Worm (Caenorhabditis elegans) whole organism, late embryonic: ENCODE data around the gene F20A1.6.
"Not testable (repeated sequence)": the region's sequence is repeated elsewhere in the genome, so short reads cannot be mapped to it uniquely, and the experiment has no call there.

Experiments
- C38D4.7 ChIP-seq: fragments of 200-800 bp; sonication (Bioruptor generic); optimal IDR thresholded peaks from 2 replicates; lab custom pipeline; 2018; ENCODE audit warnings: mild to moderate bottlenecking, missing genetic modification characterization, moderate library complexity, missing compliant biosample characterization
- F13H6.1 ChIP-seq: sonication (generic microtip); optimal IDR thresholded peaks from 2 replicates; lab custom pipeline; 2016; ENCODE audit warnings: missing genetic modification characterization, missing compliant biosample characterization
- K02D7.2 ChIP-seq: sonication (generic microtip); optimal IDR thresholded peaks from 2 replicates; lab custom pipeline; 2017; ENCODE audit warnings: mild to moderate bottlenecking, missing genetic modification characterization, missing compliant biosample characterization
- ahr-1 ChIP-seq: sonication (generic microtip); optimal IDR thresholded peaks from 2 replicates; lab custom pipeline; 2016; ENCODE audit warnings: missing genetic modification characterization, missing compliant biosample characterization
- ama-1 ChIP-seq: fragments of 150-350 bp; optimal IDR thresholded peaks from 2 replicates; lab custom pipeline; 2014
- ceh-14 ChIP-seq: sonication (generic microtip); optimal IDR thresholded peaks from 2 replicates; lab custom pipeline; 2016; ENCODE audit warnings: missing genotype, missing genetic modification characterization, missing compliant biosample characterization
- ceh-2 ChIP-seq: sonication (generic microtip); optimal IDR thresholded peaks from 2 replicates; lab custom pipeline; 2016; ENCODE audit warnings: missing genotype, missing genetic modification characterization, missing compliant biosample characterization
- ceh-22 ChIP-seq: sonication (generic microtip); optimal IDR thresholded peaks from 2 replicates; lab custom pipeline; 2017; ENCODE audit warnings: missing biosample characterization, missing genetic modification characterization
- ceh-24 ChIP-seq: sonication (generic microtip); optimal IDR thresholded peaks from 2 replicates; lab custom pipeline; 2016; ENCODE audit warnings: mild to moderate bottlenecking, missing genetic modification characterization, missing compliant biosample characterization
- ceh-30 ChIP-seq: fragments of 150-350 bp; optimal IDR thresholded peaks from 2 replicates; lab custom pipeline; 2014; ENCODE audit warnings: missing biosample characterization, missing genetic modification characterization
- ceh-31 ChIP-seq: sonication (generic microtip); optimal IDR thresholded peaks from 2 replicates; lab custom pipeline; 2016; ENCODE audit warnings: missing genetic modification characterization, missing compliant biosample characterization
- ceh-34 ChIP-seq: sonication (generic microtip); optimal IDR thresholded peaks from 2 replicates; lab custom pipeline; 2016; ENCODE audit warnings: mild to moderate bottlenecking, missing genetic modification characterization, missing compliant biosample characterization
- ceh-6 ChIP-seq: fragments of 200-800 bp; sonication (Bioruptor generic); optimal IDR thresholded peaks from 2 replicates; lab custom pipeline; 2018; ENCODE audit warnings: mild to moderate bottlenecking, missing genetic modification characterization, missing compliant biosample characterization
- ceh-9 ChIP-seq: sonication (generic microtip); optimal IDR thresholded peaks from 2 replicates; lab custom pipeline; 2016; ENCODE audit warnings: mild to moderate bottlenecking, missing genetic modification characterization, inconsistent platforms, missing compliant biosample characterization
- dve-1 ChIP-seq: sonication (generic microtip); optimal IDR thresholded peaks from 2 replicates; lab custom pipeline; 2017; ENCODE audit warnings: antibody characterized with exemption, mild to moderate bottlenecking, missing genetic modification characterization, missing compliant biosample characterization
- elt-2 ChIP-seq: sonication (generic microtip); optimal IDR thresholded peaks from 2 replicates; lab custom pipeline; 2016; ENCODE audit warnings: missing genetic modification reagents, missing genetic modification characterization, missing compliant biosample characterization
- fkh-10 ChIP-seq: fragments of 150-350 bp; optimal IDR thresholded peaks from 2 replicates; lab custom pipeline; 2014; ENCODE audit warnings: missing biosample characterization, missing genetic modification reagents, missing genetic modification characterization
- fkh-6 ChIP-seq: sonication (generic microtip); optimal IDR thresholded peaks from 2 replicates; lab custom pipeline; 2016; ENCODE audit warnings: missing genetic modification characterization, missing compliant biosample characterization
- gmeb-2 ChIP-seq: sonication (generic microtip); optimal IDR thresholded peaks from 2 replicates; lab custom pipeline; 2016; ENCODE audit warnings: missing genetic modification characterization, inconsistent platforms, missing compliant biosample characterization
- hlh-6 ChIP-seq: sonication (generic microtip); optimal IDR thresholded peaks from 2 replicates; lab custom pipeline; 2016; ENCODE audit warnings: missing genotype, missing genetic modification characterization, missing compliant biosample characterization
- hlh-8 ChIP-seq: sonication (generic microtip); optimal IDR thresholded peaks from 2 replicates; lab custom pipeline; 2016; ENCODE audit warnings: missing genotype, missing genetic modification characterization, missing compliant biosample characterization
- lim-6 ChIP-seq: sonication (generic microtip); optimal IDR thresholded peaks from 2 replicates; lab custom pipeline; 2016; ENCODE audit warnings: missing genetic modification characterization, missing compliant biosample characterization
- lin-11 ChIP-seq: fragments of 200-800 bp; sonication (Bioruptor generic); optimal IDR thresholded peaks from 2 replicates; lab custom pipeline; 2018; ENCODE audit warnings: mild to moderate bottlenecking, missing genetic modification characterization, missing compliant biosample characterization
- madf-2 ChIP-seq: sonication (generic microtip); optimal IDR thresholded peaks from 2 replicates; lab custom pipeline; 2017; ENCODE audit warnings: missing genetic modification characterization, missing compliant biosample characterization
- nfya-1 ChIP-seq: sonication (generic microtip); optimal IDR thresholded peaks from 2 replicates; lab custom pipeline; 2017; ENCODE audit warnings: missing genetic modification characterization, mild to moderate bottlenecking, missing compliant biosample characterization, antibody characterized with exemption, moderate library complexity
- nhr-232 ChIP-seq: sonication (generic microtip); optimal IDR thresholded peaks from 2 replicates; lab custom pipeline; 2016; ENCODE audit warnings: missing genetic modification characterization, missing compliant biosample characterization
- odd-2 ChIP-seq: sonication (generic microtip); optimal IDR thresholded peaks from 2 replicates; lab custom pipeline; 2017; ENCODE audit warnings: antibody characterized with exemption, mild to moderate bottlenecking, missing genetic modification characterization, missing compliant biosample characterization
- pag-3 ChIP-seq: sonication (generic microtip); optimal IDR thresholded peaks from 2 replicates; lab custom pipeline; 2016; ENCODE audit warnings: missing compliant biosample characterization, missing genetic modification characterization, borderline replicate concordance
- pat-9 ChIP-seq: fragments of 200-800 bp; sonication (Bioruptor generic); optimal IDR thresholded peaks from 2 replicates; lab custom pipeline; 2018; ENCODE audit warnings: mild to moderate bottlenecking, missing genetic modification characterization, moderate library complexity, missing compliant biosample characterization
- pha-2 ChIP-seq: sonication (generic microtip); optimal IDR thresholded peaks from 2 replicates; lab custom pipeline; 2017; ENCODE audit warnings: mild to moderate bottlenecking, missing genetic modification characterization, missing compliant biosample characterization
- pha-4 ChIP-seq: fragments of 150-350 bp; optimal IDR thresholded peaks from 2 replicates; lab custom pipeline; 2018; ENCODE audit warnings: missing biosample characterization, missing genetic modification reagents, missing genetic modification characterization
- ref-2 ChIP-seq: sonication (generic microtip); optimal IDR thresholded peaks from 2 replicates; lab custom pipeline; 2016; ENCODE audit warnings: missing genetic modification characterization, missing compliant biosample characterization
- rnt-1 ChIP-seq: sonication (generic microtip); optimal IDR thresholded peaks from 2 replicates; lab custom pipeline; 2016; ENCODE audit warnings: missing genetic modification characterization, missing compliant biosample characterization
- sox-4 ChIP-seq: sonication (generic microtip); optimal IDR thresholded peaks from 2 replicates; lab custom pipeline; 2017; ENCODE audit warnings: mild to moderate bottlenecking, missing genetic modification characterization, inconsistent platforms, missing compliant biosample characterization
- syd-9 ChIP-seq: sonication (generic microtip); optimal IDR thresholded peaks from 2 replicates; lab custom pipeline; 2016; ENCODE audit warnings: mild to moderate bottlenecking, missing genetic modification characterization, moderate library complexity, missing compliant biosample characterization
- tbx-2 ChIP-seq: sonication (generic microtip); optimal IDR thresholded peaks from 2 replicates; lab custom pipeline; 2016; ENCODE audit warnings: missing genetic modification characterization, missing compliant biosample characterization
- tbx-7 ChIP-seq: sonication (generic microtip); optimal IDR thresholded peaks from 2 replicates; lab custom pipeline; 2016; ENCODE audit warnings: missing genotype, missing genetic modification characterization, missing compliant biosample characterization
- ttx-3 ChIP-seq: sonication (generic microtip); optimal IDR thresholded peaks from 2 replicates; lab custom pipeline; 2016; ENCODE audit warnings: missing genetic modification reagents, missing genetic modification characterization, missing compliant biosample characterization
- unc-3 ChIP-seq, 2 experiments: fragments of 200-800 bp in 1 of 2; sonication (Bioruptor generic) in 1 of 2; sonication (generic microtip) in 1 of 2; conservative IDR thresholded peaks in 1 of 2; optimal IDR thresholded peaks in 1 of 2; 2 replicates each; pipeline versions ENCODE4 v1.3.6 to Lab custom; 2016 to 2022; ENCODE audit warnings: missing compliant biosample characterization in 2 of 2, missing genetic modification characterization in 2 of 2, missing genetic modification reagents in 1 of 2
- unc-42 ChIP-seq: sonication (generic microtip); optimal IDR thresholded peaks from 2 replicates; lab custom pipeline; 2016; ENCODE audit warnings: missing genotype, missing genetic modification characterization, missing compliant biosample characterization
- unc-55 ChIP-seq: sonication (generic microtip); optimal IDR thresholded peaks from 2 replicates; lab custom pipeline; 2017; ENCODE audit warnings: missing biosample characterization, missing genetic modification reagents, missing genetic modification characterization
- unc-86 ChIP-seq: sonication (generic microtip); optimal IDR thresholded peaks from 2 replicates; lab custom pipeline; 2016; ENCODE audit warnings: missing genetic modification characterization, missing compliant biosample characterization
- ztf-16 ChIP-seq: sonication (generic microtip); optimal IDR thresholded peaks from 2 replicates; lab custom pipeline; 2017; ENCODE audit warnings: missing genetic modification characterization, missing compliant biosample characterization

F20A1.6 gene

ce11 chrV:7068861-7069260 is 41.9 kb upstream of the F20A1.6 start:
- TF ChIP-seq tbx-7 (no peak), odd-2 (tag; lab: Kevin White, UChicago) (no peak), ceh-30 (tag; lab: Kevin White, UChicago) (no peak), hlh-8 (tag; lab: Kevin White, UChicago) (no peak), ref-2 (tag; lab: Kevin White, UChicago) (no peak), nhr-232 (tag; lab: Kevin White, UChicago) (no peak), pha-2 (tag; lab: Kevin White, UChicago) (no peak), madf-2 (tag; lab: Kevin White, UChicago) (no peak), pag-3 (no peak), hlh-6 (tag; lab: Kevin White, UChicago) (no peak), ceh-34 (tag; lab: Kevin White, UChicago) (no peak), ztf-16 (tag; lab: Kevin White, UChicago) (no peak), dve-1 (tag; lab: Kevin White, UChicago) (no peak), unc-55 (GFP tag; lab: Kevin White, UChicago) (no peak), tbx-2 (tag; lab: Kevin White, UChicago) (no peak), nfya-1 (tag; lab: Kevin White, UChicago) (no peak), unc-42 (tag; lab: Kevin White, UChicago) (no peak)

- TF ChIP-seq F13H6.1 (tag; lab: Kevin White, UChicago) (no peak), ceh-9 (tag; lab: Kevin White, UChicago) (no peak), ahr-1 (tag; lab: Kevin White, UChicago) (no peak), fkh-10 (no peak), rnt-1 (tag; lab: Kevin White, UChicago) (no peak), madf-2 (tag; lab: Kevin White, UChicago) (no peak)
Measured at ce11 chrV:7065226-7065625, 38.3 kb upstream of the F20A1.6 start, which contains the start of gene Y57E12AR.1. Gene Y57E12AR.1, minus strand, starts transcription at chrV:7065326.

- TF ChIP-seq pha-4 (tag; lab: Kevin White, UChicago); ama-1 (lab: Kevin White, UChicago); lin-11 (tag; lab: Kevin White, UChicago): not testable (repeated sequence)
Measured at ce11 chrV:7062790-7063189, 35.8 kb upstream of the F20A1.6 start, which contains the start of gene tmem-258. Gene tmem-258, plus strand, starts transcription at chrV:7063174.

ce11 chrV:7060396-7060795 is 33.4 kb upstream of the F20A1.6 start, which contains the start of the genes Y57E12AL.6 and Y57E12AL.1:
Gene Y57E12AL.6, minus strand, starts transcription at chrV:7060470.
Gene Y57E12AL.1, plus strand, starts transcription at chrV:7060530.
- TF ChIP-seq ceh-14 (tag; lab: Kevin White, UChicago) (peak; percentile 85), ref-2 (tag; lab: Kevin White, UChicago) (peak; percentile 40), unc-42 (tag; lab: Kevin White, UChicago) (peak; percentile 28), ttx-3 (tag; lab: Kevin White, UChicago) (peak; percentile 69), pat-9 (tag; lab: Kevin White, UChicago) (no peak), elt-2 (tag; lab: Kevin White, UChicago) (peak; percentile 88), unc-86 (peak; percentile 65), C38D4.7 (GFP tag; lab: Kevin White, UChicago) (peak; percentile 46), ceh-24 (tag; lab: Kevin White, UChicago) (no peak), fkh-6 (tag; lab: Kevin White, UChicago) (peak; percentile 31), unc-55 (GFP tag; lab: Kevin White, UChicago) (peak; percentile 4), hlh-6 (tag; lab: Kevin White, UChicago) (peak; percentile 56), lim-6 (no peak), ceh-34 (tag; lab: Kevin White, UChicago) (peak; percentile 60), tbx-2 (tag; lab: Kevin White, UChicago) (peak; percentile 75), pha-2 (tag; lab: Kevin White, UChicago) (peak; percentile 44), ceh-2 (peak; percentile 19), hlh-8 (tag; lab: Kevin White, UChicago) (peak; percentile 61), dve-1 (tag; lab: Kevin White, UChicago) (peak; percentile 74), ahr-1 (tag; lab: Kevin White, UChicago) (no peak), madf-2 (tag; lab: Kevin White, UChicago) (peak; percentile 62), sox-4 (tag; lab: Kevin White, UChicago) (peak; percentile 41), fkh-10 (no peak), unc-3 (GFP tag; conservative IDR thresholded peaks at IDR 0.05; lab: Robert Waterston, UW) (peak; percentile 60), unc-3 (tag; optimal IDR thresholded peaks at IDR 0.05; lab: Kevin White, UChicago) (peak; percentile 60), ceh-30 (tag; lab: Kevin White, UChicago) (no peak), ceh-31 (tag; lab: Kevin White, UChicago) (peak; percentile 67), ceh-22 (tag; lab: Kevin White, UChicago) (no peak), gmeb-2 (tag; lab: Kevin White, UChicago) (peak; percentile 31), F13H6.1 (tag; lab: Kevin White, UChicago) (peak; percentile 73), syd-9 (tag; lab: Kevin White, UChicago) (peak; percentile 69), tbx-7 (no peak), ceh-6 (peak; percentile 56), ama-1 (lab: Kevin White, UChicago) (no peak), K02D7.2 (tag; lab: Kevin White, UChicago) (no peak)
